Fruit fly (Drosophila melanogaster) whole organism, larva: ENCODE data around the gene CkIalpha.

Experiments
- noc ChIP-seq: fragments of 200-800 bp; sonication (Bioruptor generic); optimal IDR thresholded peaks from 3 replicates; lab custom pipeline; 2019; ENCODE audit warnings: missing biosample characterization, mild to moderate bottlenecking, missing genetic modification characterization, moderate library complexity

CkIalpha gene

DNA sequence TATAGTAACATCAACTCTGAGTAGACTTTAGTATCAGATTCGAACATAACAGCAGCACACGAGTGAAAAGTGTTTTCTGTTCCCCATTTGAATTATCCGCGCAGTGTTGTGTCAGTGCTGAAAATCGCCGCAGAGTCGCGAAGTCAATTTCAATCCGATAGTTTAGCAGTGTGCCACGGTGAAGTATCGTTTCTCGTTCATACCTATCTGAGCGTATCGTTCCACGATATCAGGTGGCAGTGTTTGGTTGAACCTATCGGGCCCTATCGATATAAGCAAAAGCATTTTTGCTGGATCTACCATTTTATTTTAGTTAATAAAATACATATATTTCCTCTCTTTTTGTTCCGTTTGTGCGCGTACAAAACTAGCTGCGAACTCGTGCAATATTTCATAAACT is at the start of gene CkIalpha:
CkIalpha (plus strand) TSS at position 53 of the 400 bp plus-strand sequence.
- no peak for TF ChIP-seq noc (tag; lab: Kevin White, UChicago)

dm6 chrX:12611536-12612458 is 41.6 kb upstream of the CkIalpha start, which contains the start of the genes CG1463 and Fpgs1:
Gene CG1463, minus strand, starts transcription at chrX:12611667.
Gene Fpgs1, plus strand, starts transcription at chrX:12611867.
- TF ChIP-seq noc (tag; lab: Kevin White, UChicago): no peak

- TF ChIP-seq noc (tag; lab: Kevin White, UChicago): peak; percentile 77
These were observed 40.1 kb upstream of the CkIalpha start for dm6 chrX:12613248-12613805.

DNA sequence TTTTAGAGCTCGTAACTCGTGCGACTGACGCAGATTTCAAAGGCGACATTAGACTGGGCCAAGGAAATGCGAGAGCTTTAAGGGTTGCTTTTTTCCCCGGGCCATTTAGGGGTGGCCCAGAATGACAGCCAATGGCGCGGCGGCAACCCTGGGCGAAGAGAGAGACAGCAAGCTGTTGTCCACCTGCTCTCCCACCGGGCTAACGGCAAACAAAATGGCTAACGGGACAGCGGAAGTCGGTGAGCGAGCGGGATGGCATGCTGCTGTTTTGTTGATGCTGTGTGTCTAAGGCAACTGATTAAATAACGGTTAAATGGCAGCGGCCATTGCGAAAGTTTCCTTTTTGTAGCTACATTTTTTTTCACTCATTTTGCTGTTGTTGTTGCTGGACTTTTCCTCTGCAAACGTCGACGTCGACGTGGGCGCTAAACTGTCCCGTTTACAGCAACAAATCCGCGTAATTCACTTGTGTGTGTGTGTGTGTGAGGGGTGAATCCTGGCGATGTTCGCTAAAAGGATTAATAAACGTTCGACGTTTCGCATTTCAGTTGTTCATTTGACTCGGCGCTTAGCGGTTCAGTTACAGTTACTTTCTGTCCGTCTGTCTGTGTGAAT is 37.6 kb upstream of the CkIalpha start, which contains the start of gene CG11085:
CG11085 (plus strand) TSS at position 565 of the 615 bp plus-strand sequence.
- no peak for TF ChIP-seq noc (tag; lab: Kevin White, UChicago)

DNA sequence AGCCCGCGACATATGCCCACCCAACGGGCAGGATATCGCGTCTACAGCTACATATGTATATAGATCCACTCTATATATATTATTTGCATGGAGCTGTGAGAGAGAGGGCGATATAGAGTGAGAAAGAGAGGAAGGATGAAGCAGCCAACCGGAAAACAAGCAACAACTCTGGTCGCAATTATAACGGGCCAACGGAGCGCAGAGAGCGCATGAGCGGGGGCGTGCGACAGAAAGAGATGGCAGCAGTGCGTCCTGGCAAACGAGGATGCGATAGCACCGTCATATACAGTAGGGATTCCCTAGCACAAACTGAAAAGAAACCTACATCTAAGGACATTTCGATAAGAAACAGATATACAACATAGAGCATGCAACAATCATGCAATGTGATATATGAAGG is 31.8 kb upstream of the CkIalpha start:
- no peak for TF ChIP-seq noc (tag; lab: Kevin White, UChicago)

DNA sequence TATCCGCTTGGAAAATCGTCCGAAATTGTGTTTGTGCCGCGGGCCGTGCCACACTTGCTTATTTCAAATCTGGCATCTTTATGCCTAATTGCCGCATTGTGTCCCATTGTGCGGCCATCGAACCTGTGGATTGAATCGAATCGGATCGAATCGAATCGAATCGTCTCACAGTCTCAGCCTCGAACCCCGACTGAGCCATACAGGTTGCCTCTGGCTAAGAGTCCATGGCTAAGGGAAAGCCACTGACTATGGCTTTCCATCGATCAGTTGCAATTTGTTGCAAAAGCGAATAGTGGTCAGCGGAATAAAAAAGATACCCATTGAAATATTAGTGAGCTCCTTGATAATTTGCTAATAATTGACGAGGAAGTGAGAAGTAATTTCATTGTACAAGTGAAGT is 29.4 kb upstream of the CkIalpha start, which contains the start of gene CG15728:
CG15728 (plus strand) TSS at position 301 of the 400 bp plus-strand sequence.
- TF ChIP-seq noc (tag; lab: Kevin White, UChicago): no peak

DNA sequence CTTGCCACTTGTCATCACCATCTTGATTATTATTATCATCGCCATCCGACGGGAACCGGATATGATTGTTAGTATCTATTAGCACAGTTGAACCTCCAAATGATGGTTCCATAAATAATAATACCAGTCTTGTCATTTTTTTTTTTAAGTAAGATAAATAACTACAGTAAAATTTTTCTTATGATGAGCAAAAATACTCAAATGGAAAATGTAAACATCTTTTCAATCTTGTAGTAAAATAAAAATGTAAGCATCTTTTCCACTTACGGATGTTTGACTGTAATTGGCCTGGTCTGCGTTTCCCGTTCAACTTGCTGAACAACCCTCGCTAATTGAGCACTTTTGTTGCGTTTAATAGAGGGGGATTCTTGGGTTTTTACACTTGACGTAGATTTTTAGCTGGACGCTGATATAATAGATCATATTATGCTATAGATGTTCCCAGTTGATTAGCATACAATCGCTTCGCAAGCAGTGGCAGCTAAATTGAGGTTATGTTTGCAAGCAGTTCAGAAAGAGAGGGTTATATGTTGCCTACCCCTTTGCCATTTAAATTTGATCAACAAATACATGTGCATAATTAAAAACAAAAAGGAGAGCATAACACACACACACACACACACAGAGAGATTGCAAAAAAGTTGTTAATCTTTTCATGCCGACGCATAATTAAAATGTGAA is 27.7 kb upstream of the CkIalpha start:
- TF ChIP-seq noc (tag; lab: Kevin White, UChicago): no peak

dm6 chrX:12629564-12629963 is 23.9 kb upstream of the CkIalpha start, which contains the start of the genes Aven and CG2540:
Gene Aven, minus strand, starts transcription at chrX:12629640.
Gene CG2540, plus strand, starts transcription at chrX:12629878.
- TF ChIP-seq noc (tag; lab: Kevin White, UChicago): peak; percentile 89

DNA sequence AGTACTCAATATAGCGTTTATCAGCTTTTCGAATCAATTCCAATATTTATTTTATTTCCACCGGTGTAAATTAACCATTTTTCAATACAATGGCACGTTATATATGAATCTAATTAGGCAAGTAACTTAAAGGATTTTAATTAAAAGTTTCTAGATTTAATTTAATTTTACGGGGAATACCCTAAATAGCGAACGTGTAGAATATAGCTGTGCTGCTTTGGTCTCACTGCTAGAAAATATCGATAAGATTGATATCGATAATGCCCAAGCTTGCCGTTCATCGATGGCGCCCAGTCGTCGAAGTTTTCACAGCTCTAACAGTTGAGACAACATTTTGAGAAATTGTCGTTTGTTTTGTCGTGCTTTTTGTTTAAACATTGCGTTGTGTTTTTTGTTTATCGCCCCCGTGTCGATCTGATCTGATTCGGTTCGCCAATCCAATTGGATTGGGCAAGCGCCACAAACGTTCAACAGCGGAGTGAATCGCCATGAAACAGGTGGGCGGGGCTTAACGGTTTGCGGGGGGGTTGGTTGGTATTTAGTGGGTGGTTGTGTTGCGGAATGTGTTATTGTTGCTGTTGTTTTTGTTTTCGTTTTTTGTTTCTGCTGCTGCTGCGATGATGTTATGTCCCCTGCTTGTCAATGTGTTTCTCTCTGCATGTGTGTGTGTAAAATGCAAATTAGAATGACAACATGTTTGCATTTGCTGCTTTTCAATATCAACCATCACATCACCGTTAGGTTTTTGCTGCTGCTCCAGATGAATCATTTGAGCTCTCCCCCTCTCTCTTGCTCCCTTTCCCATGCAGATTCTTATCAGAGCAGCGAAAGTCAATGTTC is 21.9 kb upstream of the CkIalpha start, which contains the start of gene Tomosyn:
Tomosyn (plus strand) TSS at position 289 of the 840 bp plus-strand sequence.
- peak; percentile 47 for TF ChIP-seq noc (tag; lab: Kevin White, UChicago)

DNA sequence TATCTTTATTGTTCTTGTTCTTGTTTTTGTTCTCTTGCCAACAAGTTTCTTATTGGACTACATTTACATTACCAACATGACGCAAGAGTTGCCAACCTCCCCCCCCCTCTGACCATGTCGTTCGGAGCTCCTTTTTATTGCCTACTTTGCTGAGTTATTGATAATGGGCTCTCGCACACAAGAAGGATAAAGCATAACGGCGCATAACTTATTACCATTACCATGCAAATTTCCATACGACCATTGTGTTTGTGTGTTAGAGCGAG is 21.3 kb upstream of the CkIalpha start:
- no peak for TF ChIP-seq noc (tag; lab: Kevin White, UChicago)

DNA sequence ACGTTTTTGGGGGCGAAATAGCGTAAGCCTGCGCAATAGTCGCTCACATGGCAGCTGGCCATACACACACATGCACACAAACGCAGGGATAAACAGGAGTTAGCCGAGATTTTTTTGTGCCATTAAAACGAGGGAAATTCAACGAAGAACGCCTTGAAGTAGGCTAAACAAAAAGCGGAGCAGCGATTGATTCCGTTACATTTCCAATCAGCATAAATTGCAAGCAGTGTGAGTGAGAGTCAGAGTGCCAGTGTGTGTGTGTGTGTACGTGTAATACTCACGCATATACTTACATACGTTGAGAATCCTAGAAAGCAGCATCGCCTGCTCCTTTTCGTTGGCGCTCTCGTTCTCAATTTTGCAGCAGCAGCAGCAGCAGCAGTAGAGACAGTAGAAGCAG is 20.2 kb upstream of the CkIalpha start:
- TF ChIP-seq noc (tag; lab: Kevin White, UChicago): no peak

dm6 chrX:12633992-12634391 is 19.4 kb upstream of the CkIalpha start:
- TF ChIP-seq noc (tag; lab: Kevin White, UChicago): no peak

DNA sequence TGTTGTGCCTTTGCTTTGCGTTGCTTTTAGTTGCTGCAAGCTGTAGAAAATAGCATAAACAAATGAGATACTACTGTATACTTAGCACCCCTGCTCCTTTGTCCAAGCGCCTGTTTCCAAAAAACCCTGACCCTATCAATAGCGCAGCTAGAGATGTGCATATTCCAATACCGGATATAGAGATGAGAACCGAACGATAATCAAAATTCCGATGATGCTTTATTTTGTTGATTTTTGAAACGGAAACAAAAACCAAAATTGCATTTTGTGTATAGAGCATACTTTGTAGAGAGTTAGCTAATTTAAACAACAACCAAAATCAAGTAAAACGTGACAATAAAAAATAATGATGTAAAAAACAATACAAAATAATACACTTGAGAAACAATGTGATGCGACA is 8.1 kb upstream of the CkIalpha start:
- no peak for TF ChIP-seq noc (tag; lab: Kevin White, UChicago)

- TF ChIP-seq noc (tag; lab: Kevin White, UChicago): no peak
These were observed 1.8 kb upstream of the CkIalpha start for dm6 chrX:12651613-12652012.
